Worm (Caenorhabditis elegans) whole organism, L3 larva: ENCODE results near the gene srr-10.

ENCODE experiments used
- elt-1 ChIP-seq: fragments of 150-350 bp; optimal IDR thresholded peaks from 2 replicates; lab custom pipeline; 2014; ENCODE audit warnings: missing biosample characterization, missing genetic modification characterization
- mml-1 ChIP-seq: fragments of 150-350 bp; sonication (generic microtip); optimal IDR thresholded peaks from 3 replicates; lab custom pipeline; 2014; ENCODE audit warnings: missing biosample characterization, missing genetic modification characterization
- nhr-237 ChIP-seq: fragments of 150-350 bp; optimal IDR thresholded peaks from 2 replicates; lab custom pipeline; 2014; ENCODE audit warnings: missing biosample characterization, missing genetic modification characterization
- pqm-1 ChIP-seq: fragments of 150-350 bp; optimal IDR thresholded peaks from 2 replicates; lab custom pipeline; 2017; ENCODE audit warnings: missing biosample characterization, missing genetic modification characterization, inconsistent platforms
- snpc-4 ChIP-seq: fragments of 150-350 bp; optimal IDR thresholded peaks from 2 replicates; lab custom pipeline; 2014; ENCODE audit warnings: missing biosample characterization, missing genetic modification characterization
- unc-62 ChIP-seq: fragments of 150-350 bp; sonication (generic microtip); optimal IDR thresholded peaks from 4 replicates; lab custom pipeline; 2014; ENCODE audit warnings: missing biosample characterization, missing genetic modification reagents, missing genetic modification characterization

- TF ChIP-seq elt-1 (tag; lab: Kevin White, UChicago) (no peak), pqm-1 (tag; lab: Kevin White, UChicago) (no peak), snpc-4 (no peak), nhr-237 (tag; lab: Kevin White, UChicago) (no peak), unc-62 (GFP tag; lab: Kevin White, UChicago) (no peak), mml-1 (no peak)
Measured at ce11 chrV:7721945-7722344, 13.5 kb upstream of the srr-10 start, which contains the start of gene ZK105.14.
